Worm (Caenorhabditis elegans): ENCODE data around the gene dnj-20.
A peak's percentile ranks its signal among the peaks of the same experiment; 100 is the strongest.

The dnj-20 gene

DNA sequence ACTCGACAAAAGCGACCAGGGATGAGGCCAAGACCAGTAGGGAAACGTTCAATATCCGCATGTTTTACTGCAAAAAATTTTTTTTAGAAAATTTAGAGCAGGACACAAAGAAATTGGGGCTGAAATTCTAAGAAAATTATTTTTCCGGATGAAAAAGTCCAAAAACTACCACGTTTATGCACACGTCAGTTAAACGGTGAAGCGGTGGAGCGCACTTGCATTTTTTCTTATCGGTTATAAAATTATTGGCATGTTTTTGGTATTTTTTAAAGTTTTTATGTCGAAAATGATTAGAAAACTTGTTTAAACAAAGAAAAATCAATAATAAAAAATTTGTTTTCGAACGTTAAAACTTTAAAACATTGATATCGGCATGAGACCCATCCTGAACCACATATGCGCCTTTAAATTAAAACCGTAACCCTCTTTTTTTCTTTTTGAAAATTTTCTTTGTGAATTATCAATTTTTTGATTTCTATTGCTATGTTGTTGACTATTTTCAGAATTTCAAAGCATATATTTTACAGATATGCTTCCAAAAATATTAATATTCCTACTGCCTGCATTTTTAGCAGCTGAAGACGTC, at the start of gene dnj-20, which contains the start of gene ZK1307.8:
TSS of gene dnj-20 (minus strand) at position 67 of the 586 bp plus-strand sequence.
TSS of gene ZK1307.8 (plus strand) at position 504 of the 586 bp plus-strand sequence.
- TF ChIP-seq tbx-2 (tag; optimal IDR thresholded peaks at IDR 0.05) (no peak), elt-2 (tag; optimal IDR thresholded peaks at IDR 0.05) (peak; percentile 9), sox-4 (tag; optimal IDR thresholded peaks at IDR 0.05) (no peak)

DNA sequence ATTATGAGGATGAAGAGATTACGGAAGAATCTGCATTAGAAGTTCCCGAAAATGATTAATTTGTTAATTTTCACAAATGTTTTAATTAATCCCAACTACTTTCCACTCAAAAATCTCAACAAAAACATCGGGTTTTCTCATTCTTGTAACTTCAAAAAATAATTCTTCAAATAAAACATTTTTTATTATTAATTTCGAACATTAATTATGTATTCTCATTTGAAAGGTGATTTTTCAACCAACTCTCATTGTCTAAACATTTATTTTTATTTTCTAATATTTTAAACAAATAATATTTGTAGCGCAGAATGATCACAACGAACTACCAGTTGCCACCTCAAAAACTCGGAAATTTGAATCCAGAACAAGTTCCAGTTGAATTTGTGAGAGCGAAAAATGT, 47.3 kb upstream of the dnj-20 start, which contains the start of gene ZK1320.7:
TSS of gene ZK1320.7 (plus strand) at position 301 of the 400 bp plus-strand sequence.
- TF ChIP-seq ama-1 (optimal IDR thresholded peaks at IDR 0.05) = no peak
- TF ChIP-seq fkh-10 (GFP tag; optimal IDR thresholded peaks at IDR 0.05) = no peak
- no peak for TF ChIP-seq pros-1 (tag; optimal IDR thresholded peaks at IDR 0.05)
- no peak for TF ChIP-seq pax-1 (tag; optimal IDR thresholded peaks at IDR 0.05)
- TF ChIP-seq pag-3 (tag; optimal IDR thresholded peaks at IDR 0.05; ENCODE audit: borderline replicate concordance) = no peak
- no peak for TF ChIP-seq che-1 (tag; optimal IDR thresholded peaks at IDR 0.05)
- no peak for TF ChIP-seq tbx-2 (tag; optimal IDR thresholded peaks at IDR 0.05)
- no peak for TF ChIP-seq ceh-48 (tag; optimal IDR thresholded peaks at IDR 0.05)
- TF ChIP-seq F13H6.1 (tag; optimal IDR thresholded peaks at IDR 0.05) = no peak
- TF ChIP-seq T23F11.4 (GFP tag; optimal IDR thresholded peaks at IDR 0.05) = no peak

DNA sequence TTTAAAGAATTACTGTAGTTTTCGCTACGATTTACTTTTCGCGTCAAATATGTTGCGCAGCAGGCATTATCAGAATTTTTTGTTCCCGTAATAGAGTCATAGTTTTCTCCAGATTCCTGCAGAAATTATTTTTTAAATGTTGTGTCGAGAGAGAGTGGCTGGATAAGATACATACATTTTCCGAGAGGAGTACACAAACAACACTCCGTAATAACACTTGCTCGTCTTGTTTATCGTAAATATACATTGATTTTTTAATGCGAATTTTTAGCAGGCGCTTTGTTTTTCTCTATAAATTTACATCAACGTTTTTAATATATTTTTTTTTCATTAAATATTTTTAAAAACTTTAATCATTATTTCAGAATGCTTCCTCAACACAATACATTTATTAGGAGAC, 45.0 kb upstream of the dnj-20 start, which contains the start of gene taf-8:
TSS of gene taf-8 (plus strand) at position 360 of the 400 bp plus-strand sequence.
- TF ChIP-seq elt-2 (tag; optimal IDR thresholded peaks at IDR 0.05) (peak; percentile 10), nfya-1 (tag; optimal IDR thresholded peaks at IDR 0.05) (no peak), sox-2 (GFP tag; IDR thresholded peaks at IDR 0.05) (no peak), hlh-8 (tag; optimal IDR thresholded peaks at IDR 0.05) (no peak), ceh-31 (tag; optimal IDR thresholded peaks at IDR 0.05) (peak; percentile 1), K02D7.2 (tag; optimal IDR thresholded peaks at IDR 0.05) (no peak), unc-42 (tag; optimal IDR thresholded peaks at IDR 0.05) (peak; percentile 20), ceh-48 (tag; optimal IDR thresholded peaks at IDR 0.05) (peak; percentile 67), odd-2 (tag; optimal IDR thresholded peaks at IDR 0.05) (no peak), unc-55 (GFP tag; optimal IDR thresholded peaks at IDR 0.05) (no peak), ceh-6 (GFP tag; optimal IDR thresholded peaks at IDR 0.05) (no peak)

DNA sequence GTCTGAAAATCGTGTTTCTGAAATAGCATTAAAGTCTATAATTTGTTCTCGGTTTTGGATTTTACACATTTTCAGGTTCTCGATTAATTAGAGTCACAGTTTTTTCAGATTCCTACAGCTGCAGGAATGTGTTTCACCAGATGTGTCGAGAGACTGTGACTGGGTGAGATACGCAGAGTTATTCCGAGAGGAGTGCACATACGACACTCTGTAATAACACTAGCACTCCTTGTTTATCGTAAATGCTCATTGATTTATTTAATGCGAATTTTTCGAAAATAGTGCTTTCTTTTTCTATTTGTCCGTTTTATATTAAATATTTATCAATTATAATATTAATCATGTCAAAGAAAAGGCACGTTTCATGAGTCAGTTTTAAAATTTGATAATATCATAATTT, 43.4 kb upstream of the dnj-20 start, which contains the start of gene ZK1320.11:
TSS of gene ZK1320.11 (plus strand) at position 243 of the 400 bp plus-strand sequence.
- TF ChIP-seq hlh-8 (tag; optimal IDR thresholded peaks at IDR 0.05) (peak; percentile 43), hlh-13 (GFP tag; optimal IDR thresholded peaks at IDR 0.05) (no peak)

DNA sequence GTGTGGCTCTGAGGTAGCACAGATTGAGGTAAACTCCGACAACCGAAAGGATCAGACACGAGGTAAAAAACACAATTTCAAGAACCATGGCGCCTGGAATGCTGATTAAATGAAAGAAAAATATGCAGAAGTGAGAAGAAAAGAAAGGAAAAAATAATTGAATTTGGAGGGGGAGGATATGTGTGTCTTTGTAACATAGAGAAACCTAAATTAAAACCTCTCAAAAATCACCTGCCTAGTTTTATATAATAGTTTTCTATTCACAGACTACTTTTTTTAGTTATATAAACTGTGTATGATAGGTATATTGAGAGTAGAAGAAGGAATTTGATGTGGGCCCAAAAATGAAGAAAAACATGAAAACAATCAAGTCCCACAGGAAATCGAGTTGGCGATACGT, 41.6 kb upstream of the dnj-20 start, which contains the start of gene ZK1320.5:
TSS of gene ZK1320.5 (minus strand) at position 101 of the 400 bp plus-strand sequence.
- no peak for TF ChIP-seq ceh-14 (tag; optimal IDR thresholded peaks at IDR 0.05)
- no peak for TF ChIP-seq madf-2 (tag; optimal IDR thresholded peaks at IDR 0.05)
- no peak for TF ChIP-seq elt-2 (tag; optimal IDR thresholded peaks at IDR 0.05)
- no peak for TF ChIP-seq hlh-30 (tag; optimal IDR thresholded peaks at IDR 0.05; ENCODE audit: insufficient read depth)
- TF ChIP-seq npax-4 (tag; optimal IDR thresholded peaks at IDR 0.05) = no peak
- TF ChIP-seq pha-4 (tag; optimal IDR thresholded peaks at IDR 0.05) = no peak
- TF ChIP-seq unc-42 (tag; optimal IDR thresholded peaks at IDR 0.05) = no peak
- no peak for TF ChIP-seq gmeb-2 (tag; optimal IDR thresholded peaks at IDR 0.05)
- no peak for TF ChIP-seq pat-9 (tag; optimal IDR thresholded peaks at IDR 0.05)

DNA sequence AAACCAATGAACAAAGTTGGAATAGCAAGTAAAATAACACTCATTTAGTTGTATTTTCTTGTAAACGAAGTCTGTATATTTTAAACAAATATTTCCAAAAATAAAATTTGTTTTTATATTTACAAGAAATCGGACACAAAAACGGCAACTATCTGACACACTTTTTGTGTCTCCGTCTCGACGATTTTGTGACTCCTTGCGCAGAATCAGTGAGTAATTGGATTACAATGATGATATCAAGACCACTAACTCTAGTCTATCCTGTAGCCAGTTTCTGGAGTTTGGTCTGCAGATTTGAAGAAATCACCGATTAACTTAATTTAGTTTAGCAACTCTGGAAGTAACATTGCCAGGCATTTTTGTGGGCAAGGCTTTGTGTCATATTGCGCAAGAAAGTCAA, 38.8 kb upstream of the dnj-20 start, which contains the start of gene cyp-13A10:
TSS of gene cyp-13A10 (minus strand) at position 88 of the 400 bp plus-strand sequence.
- TF ChIP-seq ceh-48 (tag; optimal IDR thresholded peaks at IDR 0.05) = no peak
- TF ChIP-seq elt-4 (tag; optimal IDR thresholded peaks at IDR 0.05) = no peak
- no peak for TF ChIP-seq ceh-9 (tag; optimal IDR thresholded peaks at IDR 0.05)
- TF ChIP-seq ceh-2 (tag; optimal IDR thresholded peaks at IDR 0.05) = no peak
- no peak for TF ChIP-seq ceh-30 (tag; optimal IDR thresholded peaks at IDR 0.05)
- TF ChIP-seq hlh-30 (tag; optimal IDR thresholded peaks at IDR 0.05; ENCODE audit: insufficient read depth) = no peak
